Worm (Caenorhabditis elegans) whole organism, L3 larva: ENCODE data around the gene B0432.14.

Source experiments
- R02D3.7 ChIP-seq: fragments of 150-350 bp; optimal IDR thresholded peaks from 2 replicates; lab custom pipeline; 2014; ENCODE audit warnings: missing biosample characterization, missing genetic modification characterization
- aly-2 ChIP-seq: fragments of 150-350 bp; optimal IDR thresholded peaks from 2 replicates; lab custom pipeline; 2014; ENCODE audit warnings: missing biosample characterization, missing genetic modification characterization
- eor-1 ChIP-seq, 2 experiments: fragments of 150-350 bp; optimal IDR thresholded peaks; 2 replicates each; lab custom pipeline; 2014 to 2018; ENCODE audit warnings: missing biosample characterization in 2 of 2, missing genetic modification characterization in 2 of 2
- lin-15B ChIP-seq: fragments of 150-350 bp; optimal IDR thresholded peaks from 2 replicates; lab custom pipeline; 2014; ENCODE audit warnings: missing biosample characterization, missing genetic modification characterization
- mdl-1 ChIP-seq: fragments of 150-350 bp; optimal IDR thresholded peaks from 2 replicates; lab custom pipeline; 2014; ENCODE audit warnings: missing biosample characterization, missing genetic modification characterization
- nhr-12 ChIP-seq: fragments of 150-350 bp; optimal IDR thresholded peaks from 2 replicates; lab custom pipeline; 2014; ENCODE audit warnings: missing biosample characterization, missing genetic modification characterization
- nhr-25 ChIP-seq: sonication (generic microtip); optimal IDR thresholded peaks from 2 replicates; lab custom pipeline; 2017; ENCODE audit warnings: missing biosample characterization, missing genetic modification characterization
- nhr-28 ChIP-seq: fragments of 150-350 bp; optimal IDR thresholded peaks from 2 replicates; lab custom pipeline; 2014; ENCODE audit warnings: missing biosample characterization, missing genetic modification characterization
- pha-4 ChIP-seq: fragments of 150-350 bp; optimal IDR thresholded peaks from 2 replicates; lab custom pipeline; 2014; ENCODE audit warnings: missing biosample characterization, missing genetic modification reagents, missing genetic modification characterization
- skn-1 ChIP-seq: fragments of 150-350 bp; optimal IDR thresholded peaks from 2 replicates; lab custom pipeline; 2014; ENCODE audit warnings: missing biosample characterization, missing genetic modification characterization
- snpc-4 ChIP-seq: fragments of 150-350 bp; optimal IDR thresholded peaks from 2 replicates; lab custom pipeline; 2014; ENCODE audit warnings: missing biosample characterization, missing genetic modification characterization
- ztf-4 ChIP-seq: fragments of 150-350 bp; optimal IDR thresholded peaks from 2 replicates; lab custom pipeline; 2014; ENCODE audit warnings: missing biosample characterization, missing genetic modification characterization

ce11 chrII:247736-248135 is 16.4 kb upstream of the B0432.14 start:
- TF ChIP-seq mdl-1, result no peak
- no peak for TF ChIP-seq nhr-28 (tag; lab: Kevin White, UChicago)
- no peak for TF ChIP-seq ztf-4 (tag; lab: Kevin White, UChicago)
- TF ChIP-seq snpc-4 (tag; lab: Kevin White, UChicago), result no peak
- no peak for TF ChIP-seq lin-15B (tag; lab: Kevin White, UChicago)
- TF ChIP-seq aly-2 (tag; lab: Kevin White, UChicago), result no peak
- no peak for TF ChIP-seq skn-1
- no peak for TF ChIP-seq nhr-25 (tag; lab: Kevin White, UChicago)
- no peak for TF ChIP-seq nhr-12 (tag; lab: Kevin White, UChicago)
- TF ChIP-seq R02D3.7 (tag; lab: Kevin White, UChicago), result no peak
- TF ChIP-seq pha-4 (tag; lab: Kevin White, UChicago), result no peak
- TF ChIP-seq eor-1 (tag; optimal IDR thresholded peaks at IDR 0.05; lab: Kevin White, UChicago), result no peak
